Worm (Caenorhabditis elegans): Measurements from ENCODE around the gene ncx-6.
A peak's percentile ranks its signal among the peaks of the same experiment; 100 is the strongest.

ncx-6 gene

DNA sequence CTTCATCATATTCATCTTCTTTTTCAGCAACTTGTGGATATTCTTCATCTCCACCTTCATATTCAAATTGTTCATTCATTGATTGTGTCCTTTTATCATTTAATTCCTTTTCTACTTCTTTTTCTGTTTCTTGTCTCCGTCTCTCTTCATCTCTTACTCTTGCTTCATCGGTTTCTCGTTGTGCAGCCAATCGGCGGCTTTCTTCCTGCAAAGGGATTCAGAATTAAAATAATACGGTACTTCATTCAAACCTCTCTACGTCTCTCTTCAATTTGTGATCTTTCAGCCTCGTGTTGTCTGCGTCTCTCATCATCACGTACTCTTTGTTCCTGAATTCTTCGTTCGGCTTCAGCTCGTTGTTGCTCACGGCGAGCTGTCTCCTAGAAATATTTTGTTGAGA, 26.9 kb upstream of the ncx-6 start:
- no peak for TF ChIP-seq dao-5 (tag; optimal IDR thresholded peaks at IDR 0.05)

DNA sequence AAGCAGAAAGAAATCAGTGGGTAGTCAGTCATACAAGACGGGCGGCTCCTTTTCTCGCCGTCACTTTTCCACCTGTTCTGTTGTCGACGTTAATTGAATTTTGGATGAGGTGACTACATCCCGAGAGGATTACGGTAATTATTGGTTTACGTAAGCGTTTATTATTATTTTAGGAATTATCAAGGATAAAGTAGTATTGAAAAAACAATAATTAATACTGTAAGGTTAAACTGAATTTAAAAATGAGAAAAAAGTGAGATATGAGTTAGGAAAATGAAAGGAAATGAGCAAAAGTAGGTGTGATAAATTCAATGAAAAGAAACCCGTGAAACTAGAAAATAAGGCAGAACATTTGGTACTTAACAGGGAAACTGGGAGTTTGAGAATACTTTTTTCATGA, 25.2 kb upstream of the ncx-6 start, which contains the start of gene hlh-4:
Gene hlh-4 (minus strand): TSS at position 101 of the 400 bp plus-strand sequence.
- TF ChIP-seq W03F9.2 (tag; optimal IDR thresholded peaks at IDR 0.05) = no peak
- TF ChIP-seq dao-5 (tag; optimal IDR thresholded peaks at IDR 0.05) = no peak
- TF ChIP-seq him-1 (tag; optimal IDR thresholded peaks at IDR 0.05) = no peak

ce11 chrIII:9735857-9736256, 22.1 kb upstream of the ncx-6 start, which contains the start of gene dao-6:
Gene dao-6, minus strand, starts transcription at chrIII:9736201.
- TF ChIP-seq dao-5 (tag; optimal IDR thresholded peaks at IDR 0.05) (no peak), W03F9.2 (tag; optimal IDR thresholded peaks at IDR 0.05) (no peak)

ce11 chrIII:9734030-9734429, 20.3 kb upstream of the ncx-6 start:
- TF ChIP-seq W03F9.2 (tag; optimal IDR thresholded peaks at IDR 0.05) = no peak
- no peak for TF ChIP-seq dao-5 (tag; optimal IDR thresholded peaks at IDR 0.05)
- no peak for TF ChIP-seq him-1 (tag; optimal IDR thresholded peaks at IDR 0.05)

- TF ChIP-seq W03F9.2 (tag; optimal IDR thresholded peaks at IDR 0.05) (no peak), him-1 (tag; optimal IDR thresholded peaks at IDR 0.05) (no peak), dao-5 (tag; optimal IDR thresholded peaks at IDR 0.05) (no peak)
Measured at ce11 chrIII:9733333-9733732, 19.6 kb upstream of the ncx-6 start.

ce11 chrIII:9731313-9731912, 17.7 kb upstream of the ncx-6 start:
- TF ChIP-seq W03F9.2 (tag; optimal IDR thresholded peaks at IDR 0.05) (no peak), him-1 (tag; optimal IDR thresholded peaks at IDR 0.05) (no peak), dao-5 (tag; optimal IDR thresholded peaks at IDR 0.05) (no peak)

DNA sequence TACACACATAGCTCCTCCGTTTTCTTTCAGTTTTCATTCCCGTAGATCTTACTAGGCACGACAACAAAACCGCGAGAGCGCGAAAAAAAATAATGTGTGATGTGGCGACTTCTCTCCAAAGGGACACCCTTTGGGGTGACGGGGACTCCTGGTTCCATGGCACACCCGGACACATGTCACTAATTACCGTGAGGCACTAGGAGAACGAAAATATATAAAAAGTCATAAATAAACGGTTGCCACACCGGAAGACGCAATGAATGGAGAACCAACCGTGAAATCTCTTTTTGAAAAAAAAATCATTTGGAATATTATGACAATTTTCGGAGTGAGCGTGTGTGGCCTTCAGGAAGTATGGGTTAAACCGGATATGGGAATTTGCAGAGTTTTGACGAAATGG, 16.7 kb upstream of the ncx-6 start:
- no peak for TF ChIP-seq him-1 (tag; optimal IDR thresholded peaks at IDR 0.05)

- TF ChIP-seq dao-5 (tag; optimal IDR thresholded peaks at IDR 0.05) = no peak
- TF ChIP-seq W03F9.2 (tag; optimal IDR thresholded peaks at IDR 0.05) = no peak
- TF ChIP-seq him-1 (tag; optimal IDR thresholded peaks at IDR 0.05) = no peak
Measured at ce11 chrIII:9727439-9727838, 13.7 kb upstream of the ncx-6 start, which contains the start of gene C07A9.12. Gene C07A9.12, minus strand, starts transcription at chrIII:9727539.

- no peak for TF ChIP-seq dao-5 (tag; optimal IDR thresholded peaks at IDR 0.05)
- no peak for TF ChIP-seq W03F9.2 (tag; optimal IDR thresholded peaks at IDR 0.05)
- no peak for TF ChIP-seq him-1 (tag; optimal IDR thresholded peaks at IDR 0.05)
Measured at ce11 chrIII:9725114-9725513, 11.4 kb upstream of the ncx-6 start, which contains the start of gene clec-162. Gene clec-162, minus strand, starts transcription at chrIII:9725214.

ce11 chrIII:9721991-9722390, 8.2 kb upstream of the ncx-6 start:
- TF ChIP-seq him-1 (tag; optimal IDR thresholded peaks at IDR 0.05) (no peak), W03F9.2 (tag; optimal IDR thresholded peaks at IDR 0.05) (no peak), dao-5 (tag; optimal IDR thresholded peaks at IDR 0.05) (no peak)

- TF ChIP-seq W03F9.2 (tag; optimal IDR thresholded peaks at IDR 0.05) (no peak), dao-5 (tag; optimal IDR thresholded peaks at IDR 0.05) (no peak)
Measured at ce11 chrIII:9720191-9720590, 6.4 kb upstream of the ncx-6 start, which contains the start of gene ncx-7. Gene ncx-7, minus strand, starts transcription at chrIII:9720291.

DNA sequence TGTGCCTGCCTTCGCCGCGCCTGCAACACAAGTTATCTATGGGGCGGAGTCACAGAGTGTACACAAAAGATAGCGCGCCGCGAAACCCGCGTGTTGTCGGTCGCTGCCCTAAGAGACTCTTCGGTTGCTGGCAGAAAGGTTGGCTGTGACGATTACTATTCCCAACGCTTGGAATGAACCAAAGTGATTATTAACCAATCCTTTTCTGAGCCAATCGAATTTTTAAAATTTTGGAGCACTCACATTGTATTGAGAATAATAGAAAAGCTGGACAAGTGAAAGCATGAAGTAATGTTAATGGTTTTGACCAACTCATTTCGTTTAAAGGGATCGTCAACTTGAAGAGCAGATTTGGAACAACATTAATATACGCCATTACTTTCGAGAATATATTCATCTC, 3.5 kb upstream of the ncx-6 start:
- peak; percentile 32 for TF ChIP-seq dao-5 (tag; optimal IDR thresholded peaks at IDR 0.05)
- peak; percentile 32 for TF ChIP-seq W03F9.2 (tag; optimal IDR thresholded peaks at IDR 0.05)
- TF ChIP-seq him-1 (tag; optimal IDR thresholded peaks at IDR 0.05) = no peak

- TF ChIP-seq him-1 (tag; optimal IDR thresholded peaks at IDR 0.05) (no peak), W03F9.2 (tag; optimal IDR thresholded peaks at IDR 0.05) (no peak), dao-5 (tag; optimal IDR thresholded peaks at IDR 0.05) (no peak)
Measured at ce11 chrIII:9714731-9715130, 982 bp upstream of the ncx-6 start.

DNA sequence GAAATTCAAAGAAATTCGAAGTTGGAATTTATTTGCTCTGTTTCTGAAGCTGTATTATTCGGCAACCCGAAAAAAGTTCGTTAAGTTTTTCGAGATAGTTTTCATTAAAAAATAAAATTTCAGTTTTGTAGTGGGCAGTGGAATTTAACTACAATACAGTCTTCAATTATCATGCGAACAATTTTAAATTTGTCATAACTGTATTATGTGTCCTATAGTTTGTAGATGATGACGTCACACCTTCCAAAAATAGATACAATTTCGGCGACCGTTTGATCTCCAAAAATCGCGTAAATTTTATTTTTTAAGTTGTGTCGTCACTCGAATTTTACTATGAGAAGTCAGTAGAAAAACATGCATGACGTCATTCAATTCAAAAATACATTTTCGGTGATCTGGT, 567 bp downstream of the ncx-6 start:
- TF ChIP-seq him-1 (tag; optimal IDR thresholded peaks at IDR 0.05) (no peak), W03F9.2 (tag; optimal IDR thresholded peaks at IDR 0.05) (no peak), dao-5 (tag; optimal IDR thresholded peaks at IDR 0.05) (no peak)

- TF ChIP-seq him-1 (tag; optimal IDR thresholded peaks at IDR 0.05) (no peak), dao-5 (tag; optimal IDR thresholded peaks at IDR 0.05) (no peak), W03F9.2 (tag; optimal IDR thresholded peaks at IDR 0.05) (no peak)
Measured at ce11 chrIII:9711163-9711562, 2.6 kb downstream of the ncx-6 start.
